Fruit fly (Drosophila melanogaster) whole organism, adult: ENCODE data around the gene CG34175.

Experiments
- CG11617 ChIP-seq: fragments of 200-800 bp; sonication (Bioruptor generic); optimal IDR thresholded peaks from 2 replicates; lab custom pipeline; 2017; ENCODE audit warnings: mild to moderate bottlenecking, missing biosample characterization, missing genetic modification reagents, missing genetic modification characterization
- CG12768 ChIP-seq: fragments of 200-800 bp; sonication (Bioruptor generic); optimal IDR thresholded peaks from 2 replicates; lab custom pipeline; 2017; ENCODE audit warnings: missing biosample characterization, missing genetic modification characterization, mild to moderate bottlenecking, moderate library complexity, missing genetic modification reagents
- CG14711 ChIP-seq: fragments of 200-800 bp; sonication (Bioruptor generic); optimal IDR thresholded peaks from 2 replicates; lab custom pipeline; 2018; ENCODE audit warnings: missing biosample characterization, mild to moderate bottlenecking, missing genetic modification characterization, moderate library complexity
- CG1620 ChIP-seq: fragments of 200-800 bp; sonication (Bioruptor generic); optimal IDR thresholded peaks from 2 replicates; lab custom pipeline; 2016; ENCODE audit warnings: missing biosample characterization, missing genetic modification characterization
- CG33017 ChIP-seq: fragments of 200-800 bp; sonication (Bioruptor generic); optimal IDR thresholded peaks from 2 replicates; lab custom pipeline; 2018; ENCODE audit warnings: missing biosample characterization, mild to moderate bottlenecking, missing genetic modification characterization, moderate library complexity
- CG5204 ChIP-seq: fragments of 200-800 bp; sonication (Bioruptor generic); optimal IDR thresholded peaks from 2 replicates; lab custom pipeline; 2016; ENCODE audit warnings: missing biosample characterization, missing genetic modification characterization
- CG7045 ChIP-seq: fragments of 200-800 bp; sonication (Bioruptor generic); optimal IDR thresholded peaks from 2 replicates; lab custom pipeline; 2017; ENCODE audit warnings: missing biosample characterization, mild to moderate bottlenecking, missing genetic modification characterization
- CG7101 ChIP-seq: fragments of 200-800 bp; sonication (Bioruptor generic); optimal IDR thresholded peaks from 2 replicates; lab custom pipeline; 2018; ENCODE audit warnings: missing biosample characterization, mild to moderate bottlenecking, missing genetic modification characterization, moderate library complexity
- Clk ChIP-seq: fragments of 200-800 bp; sonication (Bioruptor generic); optimal IDR thresholded peaks from 2 replicates; lab custom pipeline; 2017; ENCODE audit warnings: missing biosample characterization, missing genetic modification characterization
- Crg-1 ChIP-seq: fragments of 200-800 bp; sonication (Bioruptor generic); optimal IDR thresholded peaks from 2 replicates; lab custom pipeline; 2016; ENCODE audit warnings: missing biosample characterization, missing genetic modification characterization
- Hr96 ChIP-seq: fragments of 200-800 bp; sonication (Bioruptor generic); optimal IDR thresholded peaks from 2 replicates; lab custom pipeline; 2016; ENCODE audit warnings: missing biosample characterization, missing genetic modification characterization
- Mnt ChIP-seq: fragments of 200-800 bp; sonication (Bioruptor generic); optimal IDR thresholded peaks from 2 replicates; lab custom pipeline; 2016; ENCODE audit warnings: missing biosample characterization, mild to moderate bottlenecking, missing genetic modification characterization
- bab1 ChIP-seq: fragments of 200-800 bp; sonication (Bioruptor generic); optimal IDR thresholded peaks from 3 replicates; lab custom pipeline; 2019; ENCODE audit warnings: missing biosample characterization, mild to moderate bottlenecking, missing genetic modification characterization, moderate library complexity
- cic ChIP-seq: fragments of 200-800 bp; sonication (Bioruptor generic); optimal IDR thresholded peaks from 2 replicates; lab custom pipeline; 2017; ENCODE audit warnings: missing biosample characterization, mild to moderate bottlenecking, missing genetic modification characterization, moderate library complexity
- cnc ChIP-seq, 2 experiments: fragments of >200 bp; optimal IDR thresholded peaks; 2 replicates each; lab custom pipeline; 2017
- kay ChIP-seq: fragments of 200-800 bp; sonication (Bioruptor generic); peaks from one replicate; lab custom pipeline; 2016; ENCODE audit warnings: missing biosample characterization, missing genetic modification characterization, borderline replicate concordance
- ovo ChIP-seq: fragments of 200-800 bp; sonication (Bioruptor generic); optimal IDR thresholded peaks from 2 replicates; lab custom pipeline; 2016; ENCODE audit warnings: missing biosample characterization, missing genetic modification characterization
- pad ChIP-seq: fragments of 200-800 bp; sonication (Bioruptor generic); optimal IDR thresholded peaks from 3 replicates; lab custom pipeline; 2017; ENCODE audit warnings: missing biosample characterization, missing genetic modification characterization, mild to moderate bottlenecking, moderate library complexity, missing genetic modification reagents
- tj ChIP-seq: fragments of 200-800 bp; sonication (Bioruptor generic); optimal IDR thresholded peaks from 3 replicates; lab custom pipeline; 2017; ENCODE audit warnings: missing biosample characterization, mild to moderate bottlenecking, missing genetic modification characterization, moderate library complexity
- toe ChIP-seq: fragments of 200-800 bp; sonication (Bioruptor generic); optimal IDR thresholded peaks from 2 replicates; lab custom pipeline; 2016; ENCODE audit warnings: missing biosample characterization, missing genetic modification characterization

Gene CG34175

DNA sequence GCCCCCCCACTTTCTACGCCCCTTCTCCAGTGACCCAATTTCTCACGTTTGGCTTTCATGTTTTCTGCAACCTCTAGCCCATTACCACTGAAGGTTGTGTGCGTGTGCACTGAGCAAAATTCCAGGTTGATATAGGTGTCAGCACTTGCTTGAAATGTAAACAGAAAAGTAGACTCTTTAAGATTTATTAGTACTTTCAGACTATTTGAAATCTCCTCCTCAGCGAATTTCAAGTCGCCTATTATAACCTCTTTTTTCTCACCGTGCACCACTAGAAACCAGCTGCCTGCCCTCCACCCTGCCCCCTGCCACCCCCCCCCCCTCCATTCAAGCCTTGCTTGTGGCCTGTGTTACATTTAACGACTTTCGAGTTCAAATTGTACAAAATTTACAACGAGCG, 37.3 kb downstream of the CG34175 start:
- TF ChIP-seq Crg-1 (GFP tag; lab: Kevin White, UChicago) (no peak), cic (GFP tag; lab: Kevin White, UChicago) (no peak), CG7101 (tag; lab: Kevin White, UChicago) (no peak), Clk (GFP tag; lab: Kevin White, UChicago) (no peak), cnc (optimal IDR thresholded peaks at IDR 0.05; lab: Kevin White, UChicago) (no peak), CG1620 (GFP tag; lab: Kevin White, UChicago) (no peak)

DNA sequence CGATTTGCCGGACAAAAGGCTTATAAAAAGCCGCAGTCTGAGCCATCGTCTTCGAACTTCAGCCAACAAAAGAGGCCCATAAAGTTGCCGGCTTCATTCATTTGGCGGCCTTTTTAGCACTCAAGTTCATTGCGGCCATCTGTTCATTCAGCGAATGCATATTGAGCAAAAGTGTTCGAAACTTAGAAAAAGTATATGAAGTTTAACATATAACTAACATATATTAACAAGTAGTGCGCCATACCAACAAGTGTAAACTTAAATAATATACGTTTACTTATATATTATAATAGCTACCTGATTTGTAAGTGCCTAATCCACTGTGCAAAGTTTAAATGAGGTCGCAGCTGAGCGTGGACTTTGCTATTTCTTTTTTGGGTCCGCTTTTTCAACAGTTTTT, 38.5 kb downstream of the CG34175 start:
- TF ChIP-seq pad (no peak), Mnt (no peak), CG5204 (GFP tag; lab: Kevin White, UChicago) (no peak), CG7101 (tag; lab: Kevin White, UChicago) (no peak), CG33017 (no peak), Clk (GFP tag; lab: Kevin White, UChicago) (no peak)

DNA sequence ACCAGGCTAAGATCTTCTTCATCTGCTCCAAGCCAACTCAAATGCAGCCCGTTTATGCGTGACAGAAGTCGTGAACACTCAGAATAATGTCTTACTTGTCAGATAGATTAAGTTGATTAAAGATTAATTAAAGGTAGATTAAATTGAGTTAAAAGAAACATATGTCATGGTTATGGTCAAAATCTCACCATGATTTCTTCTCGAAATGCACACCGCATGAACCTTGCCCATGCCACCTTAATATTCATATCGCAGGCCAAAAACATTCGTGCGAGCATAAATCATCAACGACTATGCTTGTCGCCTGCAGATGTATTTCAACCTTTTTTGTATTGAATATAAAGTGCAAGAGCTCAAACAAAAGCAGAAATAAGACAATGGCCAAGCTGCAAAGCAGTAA, 39.2 kb downstream of the CG34175 start:
- TF ChIP-seq kay (GFP tag; lab: Kevin White, UChicago) (no peak), Clk (GFP tag; lab: Kevin White, UChicago) (no peak), CG14711 (peak; percentile 3), pad (no peak), CG7045 (no peak), CG12768 (no peak), CG33017 (peak; percentile 25), cnc (optimal IDR thresholded peaks at IDR 0.05; lab: Kevin White, UChicago) (no peak)

- no peak for TF ChIP-seq tj (GFP tag; lab: Kevin White, UChicago)
- no peak for TF ChIP-seq toe (GFP tag; lab: Kevin White, UChicago)
- TF ChIP-seq CG33017 = no peak
- no peak for TF ChIP-seq CG14711
- no peak for TF ChIP-seq kay (GFP tag; lab: Kevin White, UChicago)
Observed at dm6 chr2L:3438078-3438477, 40.3 kb downstream of the CG34175 start.

DNA sequence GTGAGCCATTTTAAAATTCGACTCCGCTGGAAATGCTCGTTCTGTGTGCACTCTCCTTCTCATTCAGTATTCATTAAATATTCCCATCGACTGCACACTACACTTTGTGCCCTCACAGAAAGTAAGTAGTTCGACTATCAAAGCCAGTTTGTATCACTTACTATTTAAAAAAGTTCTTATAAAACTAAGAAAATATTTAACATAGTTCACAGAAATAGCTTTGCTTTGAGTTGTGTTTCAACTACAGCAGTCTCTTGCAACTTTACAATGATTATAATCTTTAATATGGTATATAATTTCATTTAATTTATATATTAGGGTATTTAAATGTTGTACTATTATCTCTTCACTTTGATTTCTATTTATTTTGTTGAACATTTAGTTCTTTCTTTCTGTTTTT, 41.7 kb downstream of the CG34175 start:
- TF ChIP-seq CG5204 (GFP tag; lab: Kevin White, UChicago) = no peak
- TF ChIP-seq Crg-1 (GFP tag; lab: Kevin White, UChicago) = no peak
- no peak for TF ChIP-seq cic (GFP tag; lab: Kevin White, UChicago)
- TF ChIP-seq Mnt = no peak
- no peak for TF ChIP-seq CG7045
- TF ChIP-seq pad = no peak
- TF ChIP-seq Hr96 = no peak
- TF ChIP-seq CG7101 (tag; lab: Kevin White, UChicago) = no peak

- TF ChIP-seq bab1 (GFP tag; lab: Kevin White, UChicago) (no peak), tj (GFP tag; lab: Kevin White, UChicago) (no peak), CG7101 (tag; lab: Kevin White, UChicago) (no peak), kay (GFP tag; lab: Kevin White, UChicago) (no peak), toe (GFP tag; lab: Kevin White, UChicago) (no peak), Hr96 (no peak), CG33017 (no peak), Clk (GFP tag; lab: Kevin White, UChicago) (no peak), CG1620 (GFP tag; lab: Kevin White, UChicago) (no peak), CG14711 (no peak), Crg-1 (GFP tag; lab: Kevin White, UChicago) (no peak), ovo (no peak), cic (GFP tag; lab: Kevin White, UChicago) (no peak), CG7045 (no peak), CG12768 (no peak)
Observed at dm6 chr2L:3440322-3440721, 42.5 kb downstream of the CG34175 start.

dm6 chr2L:3441158-3441557, 43.3 kb downstream of the CG34175 start:
- no peak for TF ChIP-seq CG7045
- no peak for TF ChIP-seq pad
- TF ChIP-seq CG1620 (GFP tag; lab: Kevin White, UChicago) = no peak
- TF ChIP-seq tj (GFP tag; lab: Kevin White, UChicago) = no peak
- TF ChIP-seq Hr96 = no peak
- no peak for TF ChIP-seq toe (GFP tag; lab: Kevin White, UChicago)
- TF ChIP-seq cic (GFP tag; lab: Kevin White, UChicago) = no peak
- no peak for TF ChIP-seq CG33017
- no peak for TF ChIP-seq Crg-1 (GFP tag; lab: Kevin White, UChicago)
- no peak for TF ChIP-seq bab1 (GFP tag; lab: Kevin White, UChicago)
- TF ChIP-seq CG12768 = no peak
- no peak for TF ChIP-seq Mnt
- no peak for TF ChIP-seq CG5204 (GFP tag; lab: Kevin White, UChicago)
- TF ChIP-seq Clk (GFP tag; lab: Kevin White, UChicago) = no peak
- no peak for TF ChIP-seq CG14711
- TF ChIP-seq CG11617 (GFP tag; lab: Kevin White, UChicago) = no peak
- no peak for TF ChIP-seq kay (GFP tag; lab: Kevin White, UChicago)
- no peak for TF ChIP-seq CG7101 (tag; lab: Kevin White, UChicago)
- no peak for TF ChIP-seq ovo

dm6 chr2L:3441673-3442072, 43.9 kb downstream of the CG34175 start:
- no peak for TF ChIP-seq ovo
- no peak for TF ChIP-seq Crg-1 (GFP tag; lab: Kevin White, UChicago)
- TF ChIP-seq toe (GFP tag; lab: Kevin White, UChicago) = no peak
- TF ChIP-seq Mnt = no peak
- TF ChIP-seq cic (GFP tag; lab: Kevin White, UChicago) = no peak
- no peak for TF ChIP-seq Clk (GFP tag; lab: Kevin White, UChicago)
